Fruit fly (Drosophila melanogaster) whole organism, larva: ENCODE data around the gene CG9777.
A peak's percentile ranks its signal among the peaks of the same experiment; 100 is the strongest.

Experiments used
- noc ChIP-seq: fragments of 200-800 bp; sonication (Bioruptor generic); optimal IDR thresholded peaks from 3 replicates; lab custom pipeline; 2019; ENCODE audit warnings: missing biosample characterization, mild to moderate bottlenecking, missing genetic modification characterization, moderate library complexity

The CG9777 gene

dm6 chrX:16650078-16651063 is 18.3 kb upstream of the CG9777 start:
- peak; percentile 29 for TF ChIP-seq noc

- no peak for TF ChIP-seq noc
These were observed 16.4 kb upstream of the CG9777 start for dm6 chrX:16648435-16648781.

- TF ChIP-seq noc = no peak
These were observed 15.9 kb upstream of the CG9777 start for dm6 chrX:16647737-16648434.

- TF ChIP-seq noc = no peak
These were observed 15.1 kb upstream of the CG9777 start for dm6 chrX:16647092-16647632.

dm6 chrX:16645472-16645871 is 13.4 kb upstream of the CG9777 start:
- TF ChIP-seq noc = no peak

- TF ChIP-seq noc = no peak
These were observed 12.6 kb upstream of the CG9777 start for dm6 chrX:16644535-16645131.

- TF ChIP-seq noc = no peak
These were observed 11.4 kb upstream of the CG9777 start for dm6 chrX:16643363-16643946.

dm6 chrX:16641101-16641420 is 9.0 kb upstream of the CG9777 start:
- TF ChIP-seq noc = no peak

- no peak for TF ChIP-seq noc
These were observed 8.4 kb upstream of the CG9777 start, which contains the start of the genes SNRPG and mthl1 for dm6 chrX:16640260-16641100. SNRPG (minus strand) TSS chrX:16640419. mthl1 (plus strand) TSS chrX:16640968.

dm6 chrX:16637594-16638485 is 5.8 kb upstream of the CG9777 start, which contains the start of gene RpS19a:
RpS19a (plus strand) TSS chrX:16637894.
- peak; percentile 66 for TF ChIP-seq noc

dm6 chrX:16637106-16637590 is 5.1 kb upstream of the CG9777 start, which contains the start of gene Rok:
Rok (minus strand) TSS chrX:16637414.
- TF ChIP-seq noc = no peak

- no peak for TF ChIP-seq noc
These were observed 1.3 kb upstream of the CG9777 start for dm6 chrX:16633181-16633957.

- TF ChIP-seq noc = no peak
These were observed 7.5 kb downstream of the CG9777 start for dm6 chrX:16624519-16624918.

dm6 chrX:16623524-16623923 is 8.5 kb downstream of the CG9777 start:
- no peak for TF ChIP-seq noc
